Fruit fly (Drosophila melanogaster) whole organism, embryonic: ENCODE measurements around the gene bun.

ENCODE experiments used
- Abd-B ChIP-seq: fragments of 200-800 bp; sonication (Bioruptor generic); optimal IDR thresholded peaks from 2 replicates; lab custom pipeline; 2018; ENCODE audit warnings: missing biosample characterization, mild to moderate bottlenecking, missing genetic modification characterization, moderate library complexity
- Awh ChIP-seq: fragments of 200-800 bp; sonication (Bioruptor generic); IDR thresholded peaks from 2 replicates; pipeline ENCODE4, ENCODE4 v1.3.6; 2022; ENCODE audit warnings: missing biosample characterization, missing genetic modification characterization
- Bgb ChIP-seq: fragments of 200-800 bp; sonication (Bioruptor generic); IDR thresholded peaks from 2 replicates; pipeline ENCODE4 v1.3.6; 2022; ENCODE audit warnings: missing biosample characterization, missing genetic modification characterization; ENCODE audit not compliant: partially characterized antibody
- CG11085 ChIP-seq: fragments of 200-800 bp; sonication (Bioruptor generic); IDR thresholded peaks from 2 replicates; pipeline ENCODE4 v1.3.6; 2022; ENCODE audit warnings: missing biosample characterization, missing genetic modification characterization
- CG11504 ChIP-seq: fragments of 200-800 bp; sonication (Bioruptor generic); optimal IDR thresholded peaks from 3 replicates; lab custom pipeline; 2019; ENCODE audit warnings: missing biosample characterization, mild to moderate bottlenecking, missing genetic modification characterization, moderate library complexity
- CG12219 ChIP-seq: fragments of 200-800 bp; sonication (Bioruptor generic); optimal IDR thresholded peaks from 3 replicates; lab custom pipeline; 2018; ENCODE audit warnings: missing biosample characterization, mild to moderate bottlenecking, missing genetic modification characterization
- CG15696 ChIP-seq: fragments of 200-800 bp; sonication (Bioruptor generic); optimal IDR thresholded peaks from 2 replicates; lab custom pipeline; 2019; ENCODE audit warnings: missing biosample characterization, mild to moderate bottlenecking, missing genetic modification characterization, moderate library complexity
- CG16863 ChIP-seq: fragments of 200-800 bp; sonication (Bioruptor generic); optimal IDR thresholded peaks from 3 replicates; lab custom pipeline; 2016; ENCODE audit warnings: missing biosample characterization, missing genetic modification characterization
- CG17186 ChIP-seq: fragments of 200-800 bp; sonication (Bioruptor generic); optimal IDR thresholded peaks from 3 replicates; lab custom pipeline; 2017; ENCODE audit warnings: missing biosample characterization, missing genetic modification reagents, missing genetic modification characterization
- CG2889 ChIP-seq: fragments of 200-800 bp; sonication (Bioruptor generic); IDR thresholded peaks from 3 replicates; pipeline ENCODE4 v1.3.6; 2022; ENCODE audit warnings: missing biosample characterization, missing genetic modification characterization
- CG30403 ChIP-seq: fragments of 200-800 bp; sonication (Bioruptor generic); optimal IDR thresholded peaks from 3 replicates; lab custom pipeline; 2016; ENCODE audit warnings: missing biosample characterization, missing genetic modification characterization
- CG3726 ChIP-seq: fragments of 200-800 bp; sonication (Bioruptor generic); IDR thresholded peaks from 3 replicates; pipeline ENCODE4, ENCODE4 v1.3.6; 2022; ENCODE audit warnings: missing biosample characterization, missing genetic modification characterization
- CG4328 ChIP-seq: fragments of 200-800 bp; sonication (Bioruptor generic); optimal IDR thresholded peaks from 3 replicates; lab custom pipeline; 2017; ENCODE audit warnings: missing biosample characterization, missing genetic modification reagents, missing genetic modification characterization
- CG4404 ChIP-seq: fragments of 200-800 bp; sonication (Bioruptor generic); IDR thresholded peaks from 2 replicates; pipeline ENCODE4 v1.3.6; 2022; ENCODE audit warnings: missing biosample characterization, missing genetic modification characterization
- CG4730 ChIP-seq: fragments of 200-800 bp; sonication (Bioruptor generic); IDR thresholded peaks from 2 replicates; pipeline ENCODE4 v1.3.6; 2022; ENCODE audit warnings: missing biosample characterization, missing genetic modification characterization
- CG7372 ChIP-seq: fragments of 200-800 bp; sonication (Bioruptor generic); IDR thresholded peaks from 2 replicates; pipeline ENCODE4 v1.3.6; 2022; ENCODE audit warnings: missing biosample characterization, missing genetic modification characterization
- CG7987 ChIP-seq: fragments of 200-800 bp; sonication (Bioruptor generic); optimal IDR thresholded peaks from 2 replicates; lab custom pipeline; 2018; ENCODE audit warnings: missing biosample characterization, mild to moderate bottlenecking, missing genetic modification characterization, moderate library complexity
- CG8765 ChIP-seq: fragments of 200-800 bp; sonication (Bioruptor generic); IDR thresholded peaks from 2 replicates; pipeline ENCODE4 v1.3.6; 2022; ENCODE audit warnings: missing biosample characterization, missing genetic modification characterization
- Ets97D ChIP-seq: fragments of 200-800 bp; sonication (Bioruptor generic); optimal IDR thresholded peaks from 3 replicates; lab custom pipeline; 2016; ENCODE audit warnings: missing biosample characterization, missing genetic modification characterization
- Hmr ChIP-seq: fragments of 200-800 bp; sonication (Bioruptor generic); optimal IDR thresholded peaks from 3 replicates; lab custom pipeline; 2017; ENCODE audit warnings: mild to moderate bottlenecking, missing biosample characterization, missing genetic modification reagents, missing genetic modification characterization
- Hr39 ChIP-seq: fragments of >200 bp; optimal IDR thresholded peaks from 2 replicates; lab custom pipeline; 2017
- Lhr ChIP-seq: fragments of 200-800 bp; sonication (Bioruptor generic); optimal IDR thresholded peaks from 3 replicates; lab custom pipeline; 2017; ENCODE audit warnings: mild to moderate bottlenecking, missing biosample characterization, missing genetic modification reagents, missing genetic modification characterization
- Oaz ChIP-seq: fragments of 200-800 bp; sonication (Bioruptor generic); IDR thresholded peaks from 2 replicates; pipeline ENCODE4 v1.3.6; 2022; ENCODE audit warnings: missing biosample characterization, missing genetic modification characterization
- Poxn ChIP-seq: fragments of 200-800 bp; sonication (Bioruptor generic); IDR thresholded peaks from 2 replicates; pipeline ENCODE4 v1.3.6; 2022; ENCODE audit warnings: missing biosample characterization, missing genetic modification characterization
- Ptx1 ChIP-seq: fragments of 200-800 bp; sonication (Bioruptor generic); IDR thresholded peaks from 2 replicates; pipeline ENCODE4 v1.3.6; 2022; ENCODE audit warnings: missing biosample characterization, missing genetic modification characterization
- Stat92E ChIP-seq, 3 experiments: fragments of >200 bp in 2 of 3; fragments of 200-800 bp in 1 of 3; sonication (Bioruptor generic) in 1 of 3; optimal IDR thresholded peaks; 2 replicates each; lab custom pipeline; 2017 to 2019; ENCODE audit warnings: missing biosample characterization in 3 of 3, missing genetic modification characterization in 3 of 3, mild to moderate bottlenecking in 1 of 3, moderate library complexity in 1 of 3
- Usf ChIP-seq: fragments of 200-800 bp; sonication (Bioruptor generic); optimal IDR thresholded peaks from 2 replicates; lab custom pipeline; 2017; ENCODE audit warnings: missing genotype, missing biosample characterization, missing genetic modification characterization
- cad ChIP-seq: fragments of >200 bp; optimal IDR thresholded peaks from 2 replicates; lab custom pipeline; 2017; ENCODE audit warnings: missing biosample characterization, missing genetic modification characterization
- chn ChIP-seq: fragments of 200-800 bp; sonication (Bioruptor generic); optimal IDR thresholded peaks from 2 replicates; lab custom pipeline; 2016; ENCODE audit warnings: missing biosample characterization, missing genetic modification characterization
- dan ChIP-seq: fragments of 200-800 bp; sonication (Bioruptor generic); IDR thresholded peaks from 2 replicates; pipeline ENCODE4 v1.3.6; 2022; ENCODE audit warnings: missing biosample characterization, missing genetic modification characterization
- en ChIP-seq: fragments of 200-800 bp; sonication (Bioruptor generic); optimal IDR thresholded peaks from 2 replicates; lab custom pipeline; 2016; ENCODE audit warnings: missing biosample characterization, missing genetic modification characterization
- fru ChIP-seq: fragments of >200 bp; optimal IDR thresholded peaks from 2 replicates; lab custom pipeline; 2017
- ham ChIP-seq: fragments of 200-800 bp; sonication (Bioruptor generic); IDR thresholded peaks from 2 replicates; pipeline ENCODE4 v1.3.6; 2022; ENCODE audit warnings: missing biosample characterization, missing genetic modification characterization
- hkb ChIP-seq, 2 experiments: fragments of 200-800 bp in 1 of 2; fragments of >200 bp in 1 of 2; sonication (Bioruptor generic) in 1 of 2; IDR thresholded peaks in 1 of 2; optimal IDR thresholded peaks in 1 of 2; 2 replicates each; pipeline versions ENCODE4 v1.3.6 to Lab custom; 2017 to 2022; ENCODE audit warnings: missing biosample characterization in 1 of 2, missing genetic modification characterization in 1 of 2
- lab ChIP-seq: fragments of 200-800 bp; sonication (Bioruptor generic); optimal IDR thresholded peaks from 3 replicates; lab custom pipeline; 2017; ENCODE audit warnings: missing biosample characterization, missing genetic modification characterization, mild to moderate bottlenecking, moderate library complexity, missing genetic modification reagents
- lmd ChIP-seq: fragments of 200-800 bp; sonication (Bioruptor generic); IDR thresholded peaks from 2 replicates; pipeline ENCODE4 v1.3.6; 2022; ENCODE audit warnings: missing biosample characterization, missing genetic modification characterization
- lola ChIP-seq, 3 experiments: fragments of >200 bp in 2 of 3; fragments of 200-800 bp in 1 of 3; sonication (Bioruptor generic) in 1 of 3; optimal IDR thresholded peaks; 2 replicates each; lab custom pipeline; 2017 to 2019; ENCODE audit warnings: missing biosample characterization in 3 of 3, missing genetic modification characterization in 3 of 3, mild to moderate bottlenecking in 1 of 3, moderate library complexity in 1 of 3
- mld ChIP-seq: fragments of 200-800 bp; sonication (Bioruptor generic); IDR thresholded peaks from 3 replicates; pipeline ENCODE4 v1.3.6; 2022; ENCODE audit warnings: missing biosample characterization, missing genetic modification characterization; ENCODE audit not compliant: partially characterized antibody
- nom ChIP-seq: fragments of 200-800 bp; sonication (Bioruptor generic); optimal IDR thresholded peaks from 2 replicates; lab custom pipeline; 2017; ENCODE audit warnings: missing biosample characterization, missing genetic modification characterization, mild to moderate bottlenecking, moderate library complexity, missing genetic modification reagents
- p53 ChIP-seq: fragments of 200-800 bp; sonication (Bioruptor generic); optimal IDR thresholded peaks from 2 replicates; lab custom pipeline; 2016; ENCODE audit warnings: missing biosample characterization, missing genetic modification characterization
- run ChIP-seq: fragments of 200-800 bp; sonication (Bioruptor generic); optimal IDR thresholded peaks from 3 replicates; lab custom pipeline; 2018; ENCODE audit warnings: missing biosample characterization, mild to moderate bottlenecking, missing genetic modification characterization
- schlank ChIP-seq: fragments of 200-800 bp; sonication (Bioruptor generic); optimal IDR thresholded peaks from 2 replicates; lab custom pipeline; 2018; ENCODE audit warnings: missing biosample characterization, mild to moderate bottlenecking, missing genetic modification characterization
- sens-2 ChIP-seq: fragments of 200-800 bp; sonication (Bioruptor generic); IDR thresholded peaks from 2 replicates; pipeline ENCODE4 v1.3.6; 2022; ENCODE audit warnings: missing biosample characterization, missing genetic modification characterization
- sisA ChIP-seq: fragments of 200-800 bp; sonication (Bioruptor generic); IDR thresholded peaks from 2 replicates; pipeline ENCODE4 v1.3.6; 2022; ENCODE audit warnings: missing biosample characterization, missing genetic modification characterization
- slbo ChIP-seq: fragments of 200-800 bp; sonication (Bioruptor generic); IDR thresholded peaks from 2 replicates; pipeline ENCODE4 v1.3.6; 2022; ENCODE audit warnings: missing biosample characterization, missing genetic modification characterization
- sug ChIP-seq: fragments of 200-800 bp; optimal IDR thresholded peaks from 2 replicates; lab custom pipeline; 2019; ENCODE audit warnings: missing biosample characterization, mild to moderate bottlenecking, missing genetic modification characterization, moderate library complexity
- usp ChIP-seq: fragments of >200 bp; optimal IDR thresholded peaks from 2 replicates; lab custom pipeline; 2017; ENCODE audit warnings: missing biosample characterization, missing genetic modification characterization
- vfl ChIP-seq: fragments of 200-800 bp; sonication (Bioruptor generic); optimal IDR thresholded peaks from 2 replicates; lab custom pipeline; 2016; ENCODE audit warnings: missing biosample characterization, missing genetic modification characterization
- vvl ChIP-seq: fragments of 200-800 bp; sonication (Bioruptor generic); IDR thresholded peaks from 2 replicates; pipeline ENCODE4 v1.3.6; 2022; ENCODE audit warnings: missing biosample characterization, missing genetic modification characterization
- wek ChIP-seq: fragments of 200-800 bp; sonication (Bioruptor generic); optimal IDR thresholded peaks from 3 replicates; lab custom pipeline; 2018; ENCODE audit warnings: missing biosample characterization, mild to moderate bottlenecking, missing genetic modification characterization, moderate library complexity

Gene bun

dm6 chr2L:12507338-12508053 is 38.9 kb downstream of the bun start, which contains the start of gene CG43051:
TSS of gene CG43051 (plus strand) at chr2L:12507939.
- TF ChIP-seq CG15696 (tag; lab: Kevin White, UChicago) (no peak), Abd-B (GFP tag; lab: Kevin White, UChicago) (no peak), cad (GFP tag; lab: Kevin White, UChicago) (no peak), Awh (GFP tag; lab: Robert Waterston, UW) (0 out of 2 replicates have a peak, but pooled peaks have one; percentile 8), CG16863 (no peak), CG11504 (tag; lab: Kevin White, UChicago) (peak; percentile 57), vvl (GFP tag; lab: Robert Waterston, UW) (peak; percentile 63; the same call in 1 of the 2 replicates), Lhr (no peak), run (tag; lab: Kevin White, UChicago) (no peak), CG7372 (no peak), Hr39 (lab: Kevin White, UChicago) (no peak), CG2889 (no peak), hkb (optimal IDR thresholded peaks at IDR 0.05; lab: Kevin White, UChicago) (no peak), hkb (GFP tag; IDR thresholded peaks at IDR 0.05; lab: Robert Waterston, UW) (0 out of 2 replicates have a peak, but pooled peaks have one; percentile 9), CG11085 (GFP tag; lab: Robert Waterston, UW) (no peak), Ptx1 (GFP tag; lab: Robert Waterston, UW) (no peak), CG4404 (GFP tag; lab: Robert Waterston, UW) (no peak), CG4730 (no peak), sug (tag; lab: Kevin White, UChicago) (peak; percentile 35), lola (GFP tag; optimal IDR thresholded peaks at IDR 0.05; lab: Kevin White, UChicago) (no peak), CG4328 (GFP tag; lab: Kevin White, UChicago) (no peak), Bgb (0 out of 2 replicates have a peak, but pooled peaks have one; percentile 30), nom (GFP tag; lab: Kevin White, UChicago) (peak; percentile 81), dan (no peak), wek (peak; percentile 46), CG30403 (GFP tag; lab: Kevin White, UChicago) (no peak), schlank (no peak), Usf (no peak), sisA (GFP tag; lab: Robert Waterston, UW) (no peak), sens-2 (GFP tag; lab: Robert Waterston, UW) (peak; percentile 41; the same call in 1 of the 2 replicates), usp (GFP tag; lab: Kevin White, UChicago) (no peak), Ets97D (GFP tag; lab: Kevin White, UChicago) (no peak), vfl (GFP tag; lab: Kevin White, UChicago) (no peak), lmd (GFP tag; lab: Robert Waterston, UW) (no peak), mld (GFP tag; lab: Robert Waterston, UW) (no peak), slbo (GFP tag; lab: Robert Waterston, UW) (no peak), Stat92E (GFP tag; optimal IDR thresholded peaks at IDR 0.05; lab: Kevin White, UChicago) (no peak), en (GFP tag; lab: Kevin White, UChicago) (no peak), lab (peak; percentile 56), fru (lab: Kevin White, UChicago) (no peak), CG8765 (GFP tag; lab: Robert Waterston, UW) (no peak), CG3726 (GFP tag; lab: Robert Waterston, UW) (no peak), CG7987 (GFP tag; lab: Kevin White, UChicago) (no peak), Poxn (GFP tag; lab: Robert Waterston, UW) (no peak), CG17186 (GFP tag; lab: Kevin White, UChicago) (no peak), CG12219 (GFP tag; lab: Kevin White, UChicago) (peak; percentile 56), chn (GFP tag; lab: Kevin White, UChicago) (no peak), p53 (GFP tag; lab: Kevin White, UChicago) (no peak), Hmr (GFP tag; lab: Kevin White, UChicago) (no peak), ham (no peak), Oaz (GFP tag; lab: Robert Waterston, UW) (no peak)
